Worm (Caenorhabditis elegans) whole organism, L1 larva: Measurements from ENCODE around the gene F23F1.4.

Experiments
- ceh-82 ChIP-seq, 3 experiments: fragments of 150-350 bp in 1 of 3; sonication (generic microtip) in 2 of 3; optimal IDR thresholded peaks; 2 replicates each; lab custom pipeline; 2014 to 2017; ENCODE audit warnings: missing biosample characterization in 3 of 3, missing genetic modification characterization in 3 of 3
- dpl-1 ChIP-seq, 3 experiments: fragments of 150-350 bp in 2 of 3; sonication (generic microtip) in 1 of 3; optimal IDR thresholded peaks; 2 replicates each; lab custom pipeline; 2014 to 2017; ENCODE audit warnings: missing biosample characterization in 3 of 3, missing genetic modification characterization in 3 of 3, missing genetic modification reagents in 3 of 3
- egl-27 ChIP-seq, 2 experiments: fragments of 150-350 bp in 1 of 2; sonication (generic microtip); optimal IDR thresholded peaks; 3 replicates each; lab custom pipeline; 2017 to 2018; ENCODE audit warnings: missing biosample characterization in 2 of 2, missing genetic modification characterization in 2 of 2, missing genetic modification reagents in 2 of 2
- fkh-10 ChIP-seq: sonication (generic microtip); optimal IDR thresholded peaks from 2 replicates; lab custom pipeline; 2017; ENCODE audit warnings: missing biosample characterization, missing genetic modification reagents, missing genetic modification characterization
- lin-39 ChIP-seq: fragments of 150-350 bp; optimal IDR thresholded peaks from 2 replicates; lab custom pipeline; 2014; ENCODE audit warnings: missing biosample characterization, missing genetic modification reagents, missing genetic modification characterization
- mdl-1 ChIP-seq, 2 experiments: fragments of 150-350 bp; optimal IDR thresholded peaks; 2 replicates each; lab custom pipeline; 2014 to 2017; ENCODE audit warnings: missing biosample characterization in 2 of 2, missing genetic modification characterization in 2 of 2, inconsistent platforms in 1 of 2
- mep-1 ChIP-seq: fragments of 150-350 bp; optimal IDR thresholded peaks from 2 replicates; lab custom pipeline; 2014; ENCODE audit warnings: missing biosample characterization, missing genetic modification characterization
- nhr-11 ChIP-seq: fragments of 150-350 bp; optimal IDR thresholded peaks from 2 replicates; lab custom pipeline; 2014; ENCODE audit warnings: missing biosample characterization, missing genetic modification characterization
- nhr-12 ChIP-seq: sonication (generic microtip); optimal IDR thresholded peaks from 2 replicates; lab custom pipeline; 2017; ENCODE audit warnings: missing biosample characterization, missing genetic modification characterization
- pax-3 ChIP-seq: fragments of 200-800 bp; sonication (Bioruptor generic); optimal IDR thresholded peaks from 2 replicates; lab custom pipeline; 2018; ENCODE audit warnings: mild to moderate bottlenecking, missing genetic modification characterization, moderate library complexity, missing compliant biosample characterization

DNA sequence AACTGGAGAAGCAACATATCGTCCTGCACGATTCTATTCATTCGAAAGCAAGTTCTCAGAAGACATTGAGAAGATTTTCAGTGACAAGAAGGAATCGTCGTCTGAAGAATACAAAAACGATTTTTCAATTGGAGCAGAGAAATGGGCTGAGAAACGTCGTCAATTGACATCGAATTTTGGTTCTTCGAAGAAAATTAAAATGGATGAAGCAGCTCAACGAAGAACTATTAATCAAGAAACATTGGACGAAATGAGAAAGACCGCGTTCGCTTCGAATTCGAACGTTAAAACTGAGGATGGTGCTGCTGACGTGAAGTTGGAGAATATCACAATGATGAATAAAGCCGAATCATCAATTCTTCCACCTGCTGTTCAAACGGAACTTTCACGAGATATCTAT lies 17.9 kb upstream of the F23F1.4 start, which contains the start of gene rpt-4:
- TF ChIP-seq dpl-1 (GFP tag; optimal IDR thresholded peaks at IDR 0.05; lab: Kevin White, UChicago) (no peak), egl-27 (tag; optimal IDR thresholded peaks at IDR 0.05; lab: Kevin White, UChicago) (no peak), nhr-11 (tag; lab: Kevin White, UChicago) (no peak), nhr-12 (no peak), ceh-82 (tag; optimal IDR thresholded peaks at IDR 0.05; lab: Kevin White, UChicago) (no peak), mep-1 (tag; lab: Kevin White, UChicago) (no peak), mdl-1 (tag; optimal IDR thresholded peaks at IDR 0.05; lab: Kevin White, UChicago) (no peak), lin-39 (no peak), pax-3 (tag; lab: Kevin White, UChicago) (no peak), fkh-10 (GFP tag; lab: Kevin White, UChicago) (no peak)
